Worm (Caenorhabditis elegans) whole organism, L4 larva: Measurements from ENCODE around the gene ZK938.12.

Experiments used
- D1046.2 ChIP-seq: fragments of 200-800 bp; sonication (Bioruptor generic); IDR thresholded peaks from 2 replicates; pipeline ENCODE4 v1.3.6; 2022; ENCODE audit warnings: missing genetic modification characterization, missing compliant biosample characterization
- F10B5.3 ChIP-seq: sonication (generic microtip); optimal IDR thresholded peaks from 2 replicates; lab custom pipeline; 2016; ENCODE audit warnings: mild to moderate bottlenecking, missing genetic modification characterization, missing compliant biosample characterization
- F26F4.8 ChIP-seq: fragments of 200-800 bp; sonication (Bioruptor generic); conservative IDR thresholded peaks from 2 replicates; pipeline ENCODE4 v1.3.6; 2022; ENCODE audit warnings: missing genetic modification characterization, missing compliant biosample characterization
- F37D6.2 ChIP-seq: sonication (generic microtip); optimal IDR thresholded peaks from 2 replicates; lab custom pipeline; 2016; ENCODE audit warnings: mild to moderate bottlenecking, missing genetic modification characterization, missing compliant biosample characterization
- R02D3.7 ChIP-seq: fragments of 150-350 bp; sonication (generic microtip); optimal IDR thresholded peaks from 3 replicates; lab custom pipeline; 2014; ENCODE audit warnings: missing biosample characterization, missing genetic modification characterization
- T20F7.1 ChIP-seq: fragments of 200-800 bp; sonication (Bioruptor generic); optimal IDR thresholded peaks from 2 replicates; lab custom pipeline; 2018; ENCODE audit warnings: mild to moderate bottlenecking, missing genetic modification characterization, missing compliant biosample characterization
- T26A8.4 ChIP-seq: fragments of 200-800 bp; sonication (Bioruptor generic); IDR thresholded peaks from 2 replicates; pipeline ENCODE4 v1.3.6; 2022; ENCODE audit warnings: missing genetic modification characterization, missing compliant biosample characterization
- Y48G9A.11 ChIP-seq: fragments of 200-800 bp; sonication (Bioruptor generic); IDR thresholded peaks from 2 replicates; pipeline ENCODE4 v1.3.6; 2022; ENCODE audit warnings: missing genetic modification reagents, missing genetic modification characterization, missing compliant biosample characterization
- ama-1 ChIP-seq: fragments of 150-350 bp; optimal IDR thresholded peaks from 2 replicates; lab custom pipeline; 2014; ENCODE audit warnings: inconsistent platforms, mixed read lengths
- ceh-28 ChIP-seq: fragments of 150-350 bp; optimal IDR thresholded peaks from 2 replicates; lab custom pipeline; 2014; ENCODE audit warnings: missing biosample characterization, missing genetic modification reagents, missing genetic modification characterization
- daf-12 ChIP-seq: fragments of 150-350 bp; optimal IDR thresholded peaks from 2 replicates; lab custom pipeline; 2014; ENCODE audit warnings: missing biosample characterization, missing genetic modification reagents, missing genetic modification characterization
- dmd-6 ChIP-seq: fragments of 200-800 bp; sonication (Bioruptor generic); IDR thresholded peaks from 2 replicates; pipeline ENCODE4 v1.3.6; 2022; ENCODE audit warnings: missing genetic modification reagents, missing genetic modification characterization, missing compliant biosample characterization
- dpl-1 ChIP-seq: fragments of 150-350 bp; optimal IDR thresholded peaks from 2 replicates; lab custom pipeline; 2014; ENCODE audit warnings: missing biosample characterization, missing genetic modification reagents, missing genetic modification characterization
- dve-1 ChIP-seq: sonication (generic microtip); optimal IDR thresholded peaks from 2 replicates; lab custom pipeline; 2017; ENCODE audit warnings: antibody characterized with exemption, mild to moderate bottlenecking, missing genetic modification characterization, missing compliant biosample characterization; ENCODE audit not compliant: insufficient read depth
- hif-1 ChIP-seq, 2 experiments: sonication (generic microtip); optimal IDR thresholded peaks; 2 replicates each; lab custom pipeline; 2016 to 2017; ENCODE audit warnings: missing compliant biosample characterization in 2 of 2, missing genetic modification characterization in 2 of 2, missing genetic modification reagents in 2 of 2, missing genotype in 2 of 2, mild to moderate bottlenecking in 1 of 2
- hlh-30 ChIP-seq: sonication (generic microtip); optimal IDR thresholded peaks from 2 replicates; lab custom pipeline; 2017; ENCODE audit warnings: antibody characterized with exemption, mild to moderate bottlenecking, missing genetic modification characterization, missing compliant biosample characterization; ENCODE audit not compliant: insufficient read depth
- jun-1 ChIP-seq: fragments of 150-350 bp; optimal IDR thresholded peaks from 2 replicates; lab custom pipeline; 2014; ENCODE audit warnings: missing biosample characterization, missing genetic modification reagents, missing genetic modification characterization
- lin-1 ChIP-seq: fragments of 200-800 bp; sonication (Bioruptor generic); IDR thresholded peaks from 2 replicates; pipeline ENCODE4 v1.3.6; 2022; ENCODE audit warnings: missing genetic modification reagents, missing genetic modification characterization, missing compliant biosample characterization
- lin-13 ChIP-seq: fragments of 150-350 bp; optimal IDR thresholded peaks from 2 replicates; lab custom pipeline; 2014; ENCODE audit warnings: missing biosample characterization, missing genetic modification reagents, missing genetic modification characterization
- lin-38 ChIP-seq: fragments of 200-800 bp; sonication (Bioruptor generic); IDR thresholded peaks from 2 replicates; pipeline ENCODE4 v1.3.6; 2022; ENCODE audit warnings: missing genetic modification reagents, missing genetic modification characterization, missing compliant biosample characterization
- lir-3 ChIP-seq: sonication (generic microtip); optimal IDR thresholded peaks from 2 replicates; lab custom pipeline; 2016; ENCODE audit warnings: mild to moderate bottlenecking, missing genetic modification characterization, missing compliant biosample characterization
- lsy-2 ChIP-seq, 2 experiments: fragments of 150-350 bp in 1 of 2; sonication (generic microtip) in 1 of 2; optimal IDR thresholded peaks; 2 replicates each; lab custom pipeline; 2014 to 2017; ENCODE audit warnings: missing biosample characterization in 2 of 2, missing genetic modification characterization in 2 of 2
- mep-1 ChIP-seq: fragments of 150-350 bp; sonication (generic microtip); optimal IDR thresholded peaks from 3 replicates; lab custom pipeline; 2014; ENCODE audit warnings: missing biosample characterization, missing genetic modification characterization
- mxl-3 ChIP-seq: fragments of 200-800 bp; sonication (Bioruptor generic); optimal IDR thresholded peaks from 2 replicates; lab custom pipeline; 2018; ENCODE audit warnings: mild to moderate bottlenecking, missing genetic modification characterization, missing compliant biosample characterization
- nhr-102 ChIP-seq: sonication (generic microtip); optimal IDR thresholded peaks from 2 replicates; lab custom pipeline; 2016; ENCODE audit warnings: mild to moderate bottlenecking, missing genetic modification characterization, moderate library complexity, missing compliant biosample characterization
- nhr-25 ChIP-seq: sonication (generic microtip); optimal IDR thresholded peaks from 2 replicates; lab custom pipeline; 2017; ENCODE audit warnings: missing genetic modification characterization, mild to moderate bottlenecking, missing compliant biosample characterization, antibody characterized with exemption, moderate library complexity, borderline replicate concordance; ENCODE audit not compliant: insufficient read depth
- nhr-28 ChIP-seq: fragments of 150-350 bp; optimal IDR thresholded peaks from 2 replicates; lab custom pipeline; 2014; ENCODE audit warnings: missing biosample characterization, missing genetic modification characterization
- nhr-41 ChIP-seq: fragments of 200-800 bp; sonication (Bioruptor generic); IDR thresholded peaks from 2 replicates; pipeline ENCODE4 v1.3.6; 2022; ENCODE audit warnings: missing genetic modification reagents, missing genetic modification characterization, missing compliant biosample characterization
- nhr-42 ChIP-seq: fragments of 200-800 bp; sonication (Bioruptor generic); IDR thresholded peaks from 2 replicates; pipeline ENCODE4 v1.3.6; 2022; ENCODE audit warnings: missing genetic modification characterization, missing compliant biosample characterization
- nhr-6 ChIP-seq: fragments of 150-350 bp; optimal IDR thresholded peaks from 2 replicates; lab custom pipeline; 2014; ENCODE audit warnings: missing biosample characterization, missing genetic modification characterization
- nhr-76 ChIP-seq: fragments of 150-350 bp; optimal IDR thresholded peaks from 2 replicates; lab custom pipeline; 2014; ENCODE audit warnings: missing biosample characterization, missing genetic modification characterization
- nhr-77 ChIP-seq: fragments of 150-350 bp; optimal IDR thresholded peaks from 2 replicates; lab custom pipeline; 2014; ENCODE audit warnings: missing biosample characterization, missing genetic modification characterization
- pqm-1 ChIP-seq: sonication (generic microtip); optimal IDR thresholded peaks from 2 replicates; lab custom pipeline; 2017; ENCODE audit warnings: missing biosample characterization, missing genetic modification characterization
- sdz-12 ChIP-seq: fragments of 200-800 bp; sonication (Bioruptor generic); optimal IDR thresholded peaks from 2 replicates; lab custom pipeline; 2018; ENCODE audit warnings: mild to moderate bottlenecking, missing genetic modification characterization, missing compliant biosample characterization
- snpc-1.2 ChIP-seq: fragments of 200-800 bp; sonication (Bioruptor generic); IDR thresholded peaks from 2 replicates; pipeline ENCODE4 v1.3.6; 2022; ENCODE audit warnings: missing genetic modification reagents, missing genetic modification characterization, missing compliant biosample characterization
- spr-1 ChIP-seq: sonication (generic microtip); optimal IDR thresholded peaks from 2 replicates; lab custom pipeline; 2016; ENCODE audit warnings: mild to moderate bottlenecking, missing genetic modification characterization, missing compliant biosample characterization
- spr-3 ChIP-seq: fragments of 200-800 bp; sonication (Bioruptor generic); optimal IDR thresholded peaks from 2 replicates; lab custom pipeline; 2018; ENCODE audit warnings: mild to moderate bottlenecking, missing genetic modification characterization, missing compliant biosample characterization
- unc-130 ChIP-seq: sonication (generic microtip); optimal IDR thresholded peaks from 2 replicates; lab custom pipeline; 2016; ENCODE audit warnings: missing genetic modification reagents, missing genetic modification characterization, missing compliant biosample characterization
- unc-62 ChIP-seq, 3 experiments: fragments of 150-350 bp in 1 of 3; sonication (generic microtip); optimal IDR thresholded peaks in 2 of 3; peaks in 1 of 3; 1 replicate in 1 of 3; 2 replicates in 2 of 3; lab custom pipeline; 2014 to 2017; ENCODE audit warnings: missing biosample characterization in 3 of 3, missing genetic modification characterization in 3 of 3, missing genetic modification reagents in 3 of 3, missing genotype in 1 of 3
- vab-7 ChIP-seq: fragments of 200-800 bp; sonication (Bioruptor generic); IDR thresholded peaks from 2 replicates; pipeline ENCODE4 v1.3.6; 2022; ENCODE audit warnings: missing genetic modification reagents, missing genetic modification characterization, missing compliant biosample characterization
- zfp-2 ChIP-seq: sonication (generic microtip); optimal IDR thresholded peaks from 2 replicates; lab custom pipeline; 2016; ENCODE audit warnings: mild to moderate bottlenecking, missing genetic modification characterization, missing compliant biosample characterization
- zip-2 ChIP-seq: fragments of 150-350 bp; optimal IDR thresholded peaks from 2 replicates; lab custom pipeline; 2014; ENCODE audit warnings: missing biosample characterization, missing genetic modification characterization

ZK938.12 gene

ce11 chrII:9831033-9831432 lies at the start of gene ZK938.12:
ZK938.12 (plus strand) TSS chrII:9831333.
- TF ChIP-seq D1046.2 (GFP tag; lab: Robert Waterston, UW) (no peak), lin-13 (no peak), F26F4.8 (no peak), ama-1 (lab: Kevin White, UChicago) (no peak), R02D3.7 (no peak), nhr-42 (GFP tag; lab: Robert Waterston, UW) (no peak), snpc-1.2 (GFP tag; lab: Robert Waterston, UW) (no peak)

ce11 chrII:9781842-9782241 lies 49.3 kb upstream of the ZK938.12 start, which contains the start of gene cyp-13A1:
cyp-13A1 (minus strand) TSS chrII:9781997.
- TF ChIP-seq pqm-1 (tag; lab: Kevin White, UChicago) (peak; percentile 27), unc-130 (GFP tag; lab: Kevin White, UChicago) (no peak), mxl-3 (GFP tag; lab: Kevin White, UChicago) (no peak), zip-2 (tag; lab: Kevin White, UChicago) (no peak), jun-1 (tag; lab: Kevin White, UChicago) (no peak), Y48G9A.11 (GFP tag; lab: Robert Waterston, UW) (no peak), lsy-2 (tag; optimal IDR thresholded peaks at IDR 0.05; lab: Kevin White, UChicago) (no peak), F10B5.3 (tag; lab: Kevin White, UChicago) (no peak), dmd-6 (GFP tag; lab: Robert Waterston, UW) (peak; percentile 67; the same call in 1 of the 2 replicates), sdz-12 (GFP tag; lab: Kevin White, UChicago) (no peak), ceh-28 (tag; lab: Kevin White, UChicago) (no peak), R02D3.7 (no peak), dve-1 (tag; lab: Kevin White, UChicago) (peak; percentile 6), lin-1 (GFP tag; lab: Robert Waterston, UW) (no peak), unc-62 (GFP tag; optimal IDR thresholded peaks at IDR 0.05 in 1 of 2; lab: Kevin White, UChicago) (peak in 1 of 2 experiments; percentile 87), unc-62 (tag; optimal IDR thresholded peaks at IDR 0.05; lab: Kevin White, UChicago) (no peak), nhr-28 (tag; lab: Kevin White, UChicago) (peak; percentile 64), nhr-6 (tag; lab: Kevin White, UChicago) (no peak), lin-38 (GFP tag; lab: Robert Waterston, UW) (no peak), lin-13 (no peak), nhr-77 (peak; percentile 27), nhr-102 (peak; percentile 15), nhr-76 (tag; lab: Kevin White, UChicago) (no peak), hlh-30 (tag; lab: Kevin White, UChicago) (no peak)

ce11 chrII:9782337-9782736 lies 48.8 kb upstream of the ZK938.12 start, which contains the start of gene T10B9.14:
T10B9.14 (minus strand) TSS chrII:9782437.
- TF ChIP-seq T20F7.1 (no peak), spr-1 (tag; lab: Kevin White, UChicago) (no peak), lir-3 (no peak), dmd-6 (GFP tag; lab: Robert Waterston, UW) (no peak), nhr-102 (no peak)

ce11 chrII:9786215-9786614 lies 44.9 kb upstream of the ZK938.12 start:
- TF ChIP-seq nhr-25, result peak; percentile 14
- TF ChIP-seq lsy-2 (tag; optimal IDR thresholded peaks at IDR 0.05; lab: Kevin White, UChicago), result no peak
- TF ChIP-seq, all 104 proteins: peak for 1

ce11 chrII:9787395-9788152 lies 43.6 kb upstream of the ZK938.12 start, which contains the start of gene cyp-13A2:
cyp-13A2 (minus strand) TSS chrII:9787629.
- TF ChIP-seq mep-1 (tag; lab: Kevin White, UChicago) (peak; percentile 58), lin-13 (peak; percentile 5), zfp-2 (tag; lab: Kevin White, UChicago) (no peak), nhr-77 (peak; percentile 15), daf-12 (tag; lab: Kevin White, UChicago) (no peak), spr-1 (tag; lab: Kevin White, UChicago) (no peak), vab-7 (GFP tag; lab: Robert Waterston, UW) (no peak), nhr-28 (tag; lab: Kevin White, UChicago) (peak; percentile 86), sdz-12 (GFP tag; lab: Kevin White, UChicago) (no peak), nhr-41 (no peak), T26A8.4 (no peak), F37D6.2 (tag; lab: Kevin White, UChicago) (no peak), hlh-30 (tag; lab: Kevin White, UChicago) (peak; percentile 24), dpl-1 (GFP tag; lab: Kevin White, UChicago) (no peak), spr-3 (GFP tag; lab: Kevin White, UChicago) (no peak), hif-1 (tag; optimal IDR thresholded peaks at IDR 0.05; lab: Kevin White, UChicago) (no peak)
